Worm (Caenorhabditis elegans): ENCODE data around the gene F21C10.11.

The F21C10.11 gene

ce11 chrV:9101062-9101461 lies 22.2 kb upstream of the F21C10.11 start, which contains the start of gene frpr-6 (continued):
- TF ChIP-seq nhr-27 (tag; optimal IDR thresholded peaks at IDR 0.05) (no peak), cebp-2 (GFP tag; IDR thresholded peaks at IDR 0.05) (no peak), nhr-120 (GFP tag; IDR thresholded peaks at IDR 0.05) (no peak)

ce11 chrV:9108219-9108618 lies 15.1 kb upstream of the F21C10.11 start, which contains the start of gene F21C10.18:
Gene F21C10.18 (plus strand): TSS chrV:9108519.
- no peak for TF ChIP-seq aptf-2 (GFP tag; conservative IDR thresholded peaks at IDR 0.05)
- TF ChIP-seq nhr-27 (tag; optimal IDR thresholded peaks at IDR 0.05) = no peak

ce11 chrV:9109281-9109680 lies 14.0 kb upstream of the F21C10.11 start, which contains the start of gene pqn-31:
Gene pqn-31 (plus strand): TSS chrV:9109581.
- no peak for TF ChIP-seq Y53F4B.3 (GFP tag; IDR thresholded peaks at IDR 0.05)
- TF ChIP-seq ztf-26 (tag; optimal IDR thresholded peaks at IDR 0.05) = no peak
- TF ChIP-seq cebp-1 (GFP tag; IDR thresholded peaks at IDR 0.05) = no peak
- TF ChIP-seq cebp-1 (tag; optimal IDR thresholded peaks at IDR 0.05) = no peak
- TF ChIP-seq pha-4 (tag; optimal IDR thresholded peaks at IDR 0.05) = no peak
- TF ChIP-seq D2030.7 (GFP tag; IDR thresholded peaks at IDR 0.05) = no peak
- no peak for TF ChIP-seq attf-3 (GFP tag; conservative IDR thresholded peaks at IDR 0.05)

ce11 chrV:9111957-9112356 lies 11.3 kb upstream of the F21C10.11 start:
- TF ChIP-seq fkh-3 (tag; optimal IDR thresholded peaks at IDR 0.05) (no peak), mxl-1 (tag; optimal IDR thresholded peaks at IDR 0.05) (no peak), mel-28 (tag; optimal IDR thresholded peaks at IDR 0.05; ENCODE audit: borderline replicate concordance) (no peak), zim-3 (tag; optimal IDR thresholded peaks at IDR 0.05) (no peak)

ce11 chrV:9112467-9112866 lies 10.8 kb upstream of the F21C10.11 start, which contains the start of gene F21C10.7:
Gene F21C10.7 (plus strand): TSS chrV:9112767.
- TF ChIP-seq ceh-91 (GFP tag; IDR thresholded peaks at IDR 0.05) = no peak
- TF ChIP-seq hlh-26 (GFP tag; conservative IDR thresholded peaks at IDR 0.05) = no peak

ce11 chrV:9122004-9122403 lies 1.3 kb upstream of the F21C10.11 start, which contains the start of gene F21C10.13:
Gene F21C10.13 (plus strand): TSS chrV:9122304.
- TF ChIP-seq sptf-2 (GFP tag; optimal IDR thresholded peaks at IDR 0.05) (no peak), B0336.3 (GFP tag; IDR thresholded peaks at IDR 0.05) (no peak), dox-1 (GFP tag; IDR thresholded peaks at IDR 0.05) (no peak), tlf-1 (GFP tag; optimal IDR thresholded peaks at IDR 0.05) (no peak), attf-5 (GFP tag; optimal IDR thresholded peaks at IDR 0.05) (no peak), B0019.2 (GFP tag; conservative IDR thresholded peaks at IDR 0.05) (no peak), Y56A3A.18 (GFP tag; IDR thresholded peaks at IDR 0.05) (no peak)

- TF ChIP-seq F22D6.2 (tag; optimal IDR thresholded peaks at IDR 0.05) = no peak
- no peak for TF ChIP-seq nhr-90 (tag; optimal IDR thresholded peaks at IDR 0.05)
- TF ChIP-seq hrde-1 (tag; optimal IDR thresholded peaks at IDR 0.05; ENCODE audit: borderline replicate concordance) = no peak
- no peak for TF ChIP-seq F57A8.1 (GFP tag; optimal IDR thresholded peaks at IDR 0.05)
- TF ChIP-seq madf-10 (tag; optimal IDR thresholded peaks at IDR 0.05) = no peak
- TF ChIP-seq aptf-2 (GFP tag; conservative IDR thresholded peaks at IDR 0.05) = no peak
- TF ChIP-seq ztf-18 (tag; optimal IDR thresholded peaks at IDR 0.05) = no peak
- TF ChIP-seq cebp-1 (GFP tag; IDR thresholded peaks at IDR 0.05) = no peak
- no peak for TF ChIP-seq cebp-1 (tag; optimal IDR thresholded peaks at IDR 0.05)
- TF ChIP-seq ets-4 (GFP tag; optimal IDR thresholded peaks at IDR 0.05) = no peak
- TF ChIP-seq ztf-3 (GFP tag; optimal IDR thresholded peaks at IDR 0.05) = no peak
- TF ChIP-seq ztf-26 (tag; optimal IDR thresholded peaks at IDR 0.05) = no peak
Observed at ce11 chrV:9124180-9124579, 894 bp downstream of the F21C10.11 start, which contains the start of gene F21C10.6. Gene F21C10.6 (plus strand): TSS chrV:9124480.

Measured in whole organism, young adult.